Worm (Caenorhabditis elegans): ENCODE measurements around the gene lpr-3.

- TF ChIP-seq T07F8.4 (tag; optimal IDR thresholded peaks at IDR 0.05) = no peak
- no peak for TF ChIP-seq ama-1 (optimal IDR thresholded peaks at IDR 0.05)
- TF ChIP-seq ama-1 (GFP tag; optimal IDR thresholded peaks at IDR 0.05) = no peak
- no peak for TF ChIP-seq attf-3 (GFP tag; conservative IDR thresholded peaks at IDR 0.05)
These were observed at the start of gene lpr-3 for ce11 chrX:11057028-11057427.
